Fruit fly (Drosophila melanogaster) whole organism, embryonic: ENCODE results near the gene CG43331.

ENCODE experiments used
- Atf6 ChIP-seq: fragments of 200-800 bp; sonication (Bioruptor generic); IDR thresholded peaks from 2 replicates; pipeline ENCODE4 v1.3.6; 2022; ENCODE audit warnings: missing biosample characterization, missing genetic modification characterization
- C15 ChIP-seq: fragments of 200-800 bp; sonication (Bioruptor generic); IDR thresholded peaks from 3 replicates; pipeline ENCODE4 v1.3.6; 2022; ENCODE audit warnings: missing biosample characterization, missing genetic modification characterization
- CG10274 ChIP-seq: fragments of 200-800 bp; sonication (Bioruptor generic); optimal IDR thresholded peaks from 3 replicates; lab custom pipeline; 2017; ENCODE audit warnings: missing biosample characterization, mild to moderate bottlenecking, missing genetic modification characterization
- CG10431 ChIP-seq: fragments of 200-800 bp; sonication (Bioruptor generic); optimal IDR thresholded peaks from 3 replicates; lab custom pipeline; 2018; ENCODE audit warnings: missing biosample characterization, mild to moderate bottlenecking, missing genetic modification characterization
- CG12155 ChIP-seq: fragments of 200-800 bp; sonication (Bioruptor generic); optimal IDR thresholded peaks from 3 replicates; lab custom pipeline; 2016; ENCODE audit warnings: missing biosample characterization, missing genetic modification characterization
- CG13775 ChIP-seq: fragments of 200-800 bp; sonication (Bioruptor generic); optimal IDR thresholded peaks from 3 replicates; lab custom pipeline; 2017; ENCODE audit warnings: missing biosample characterization, mild to moderate bottlenecking, missing genetic modification characterization
- CG15479 ChIP-seq: fragments of 200-800 bp; sonication (Bioruptor generic); optimal IDR thresholded peaks from 3 replicates; lab custom pipeline; 2019; ENCODE audit warnings: missing biosample characterization, mild to moderate bottlenecking, missing genetic modification characterization, moderate library complexity
- CG1603 ChIP-seq: fragments of 200-800 bp; sonication (Bioruptor generic); optimal IDR thresholded peaks from 2 replicates; lab custom pipeline; 2019; ENCODE audit warnings: missing biosample characterization, mild to moderate bottlenecking, missing genetic modification characterization, moderate library complexity
- CG16815 ChIP-seq: fragments of 200-800 bp; sonication (Bioruptor generic); optimal IDR thresholded peaks from 3 replicates; lab custom pipeline; 2017; ENCODE audit warnings: missing biosample characterization, mild to moderate bottlenecking, missing genetic modification characterization
- CG17359 ChIP-seq: fragments of 200-800 bp; sonication (Bioruptor generic); optimal IDR thresholded peaks from 3 replicates; lab custom pipeline; 2018; ENCODE audit warnings: missing biosample characterization, mild to moderate bottlenecking, missing genetic modification characterization, moderate library complexity
- CG1792 ChIP-seq: fragments of 200-800 bp; sonication (Bioruptor generic); optimal IDR thresholded peaks from 2 replicates; lab custom pipeline; 2016; ENCODE audit warnings: missing biosample characterization, missing genetic modification characterization
- CG2712 ChIP-seq: fragments of 200-800 bp; optimal IDR thresholded peaks from 3 replicates; lab custom pipeline; 2019; ENCODE audit warnings: missing biosample characterization, mild to moderate bottlenecking, missing genetic modification characterization, moderate library complexity
- CG30020 ChIP-seq: fragments of 200-800 bp; optimal IDR thresholded peaks from 2 replicates; lab custom pipeline; 2019; ENCODE audit warnings: missing biosample characterization, mild to moderate bottlenecking, missing genetic modification characterization, moderate library complexity
- CG3847 ChIP-seq: fragments of 200-800 bp; sonication (Bioruptor generic); IDR thresholded peaks from 2 replicates; pipeline ENCODE4 v1.3.6; 2022; ENCODE audit warnings: missing biosample characterization, missing genetic modification characterization
- CG4854 ChIP-seq: fragments of 200-800 bp; sonication (Bioruptor generic); optimal IDR thresholded peaks from 2 replicates; lab custom pipeline; 2016; ENCODE audit warnings: missing biosample characterization, missing genetic modification characterization, inconsistent platforms
- CG6272 ChIP-seq: fragments of 200-800 bp; sonication (Bioruptor generic); IDR thresholded peaks from 2 replicates; pipeline ENCODE4 v1.3.6; 2022; ENCODE audit warnings: missing biosample characterization, missing genetic modification characterization
- CG7271 ChIP-seq: fragments of 200-800 bp; sonication (Bioruptor generic); optimal IDR thresholded peaks from 2 replicates; lab custom pipeline; 2018; ENCODE audit warnings: missing biosample characterization, mild to moderate bottlenecking, missing genetic modification characterization, moderate library complexity
- CG7786 ChIP-seq: fragments of 200-800 bp; sonication (Bioruptor generic); optimal IDR thresholded peaks from 2 replicates; lab custom pipeline; 2016; ENCODE audit warnings: missing biosample characterization, missing genetic modification characterization
- CG7987 ChIP-seq: fragments of 200-800 bp; sonication (Bioruptor generic); optimal IDR thresholded peaks from 2 replicates; lab custom pipeline; 2018; ENCODE audit warnings: missing biosample characterization, mild to moderate bottlenecking, missing genetic modification characterization, moderate library complexity
- Dip2 ChIP-seq: fragments of 200-800 bp; sonication (Bioruptor generic); IDR thresholded peaks from 2 replicates; pipeline ENCODE4 v1.3.6; 2022; ENCODE audit warnings: missing biosample characterization, missing genetic modification characterization
- Ets97D ChIP-seq: fragments of 200-800 bp; sonication (Bioruptor generic); optimal IDR thresholded peaks from 3 replicates; lab custom pipeline; 2016; ENCODE audit warnings: missing biosample characterization, missing genetic modification characterization
- HmgZ ChIP-seq: fragments of 200-800 bp; sonication (Bioruptor generic); optimal IDR thresholded peaks from 2 replicates; lab custom pipeline; 2018; ENCODE audit warnings: missing biosample characterization, mild to moderate bottlenecking, missing genetic modification characterization
- Hr51 ChIP-seq, 2 experiments: fragments of 200-800 bp; sonication (Bioruptor generic); optimal IDR thresholded peaks; 2 replicates in 1 of 2; 3 replicates in 1 of 2; lab custom pipeline; 2016 to 2018; ENCODE audit warnings: missing biosample characterization in 2 of 2, missing genetic modification characterization in 2 of 2, mild to moderate bottlenecking in 1 of 2, moderate library complexity in 1 of 2
- Hr78 ChIP-seq, 2 experiments: fragments of 200-800 bp in 1 of 2; fragments of >200 bp in 1 of 2; sonication (Bioruptor generic) in 1 of 2; optimal IDR thresholded peaks; 2 replicates each; lab custom pipeline; 2017 to 2019; ENCODE audit warnings: missing biosample characterization in 2 of 2, missing genetic modification characterization in 2 of 2, mild to moderate bottlenecking in 1 of 2, moderate library complexity in 1 of 2
- MBD-R2 ChIP-seq: fragments of 200-800 bp; sonication (Bioruptor generic); IDR thresholded peaks from 2 replicates; pipeline ENCODE4 v1.3.6; 2022; ENCODE audit warnings: missing biosample characterization, missing genetic modification characterization
- NfI ChIP-seq: fragments of 200-800 bp; sonication (Bioruptor generic); optimal IDR thresholded peaks from 3 replicates; lab custom pipeline; 2018; ENCODE audit warnings: missing biosample characterization, mild to moderate bottlenecking, missing genetic modification characterization, moderate library complexity
- PHDP ChIP-seq: fragments of 200-800 bp; sonication (Bioruptor generic); optimal IDR thresholded peaks from 3 replicates; lab custom pipeline; 2018; ENCODE audit warnings: missing biosample characterization, mild to moderate bottlenecking, missing genetic modification characterization, moderate library complexity
- Ravus ChIP-seq: fragments of 200-800 bp; sonication (Bioruptor generic); IDR thresholded peaks from 2 replicates; pipeline ENCODE4 v1.3.6; 2022; ENCODE audit warnings: missing biosample characterization, missing genetic modification characterization
- Stat92E ChIP-seq, 3 experiments: fragments of >200 bp in 2 of 3; fragments of 200-800 bp in 1 of 3; sonication (Bioruptor generic) in 1 of 3; optimal IDR thresholded peaks; 2 replicates each; lab custom pipeline; 2017 to 2019; ENCODE audit warnings: missing biosample characterization in 3 of 3, missing genetic modification characterization in 3 of 3, mild to moderate bottlenecking in 1 of 3, moderate library complexity in 1 of 3
- Vsx1 ChIP-seq: fragments of 200-800 bp; sonication (Bioruptor generic); optimal IDR thresholded peaks from 2 replicates; lab custom pipeline; 2017; ENCODE audit warnings: missing biosample characterization, mild to moderate bottlenecking, missing genetic modification characterization, missing genetic modification reagents
- abd-A ChIP-seq: fragments of 200-800 bp; sonication (Bioruptor generic); optimal IDR thresholded peaks from 3 replicates; lab custom pipeline; 2019; ENCODE audit warnings: missing biosample characterization, mild to moderate bottlenecking, missing genetic modification characterization, moderate library complexity
- dm ChIP-seq: fragments of 200-800 bp; sonication (Bioruptor generic); optimal IDR thresholded peaks from 3 replicates; lab custom pipeline; 2016; ENCODE audit warnings: missing biosample characterization, missing genetic modification characterization
- emc ChIP-seq: fragments of 200-800 bp; sonication (Bioruptor generic); optimal IDR thresholded peaks from 2 replicates; lab custom pipeline; 2016; ENCODE audit warnings: missing biosample characterization, missing genetic modification characterization
- eve ChIP-seq, 2 experiments: fragments of >200 bp; optimal IDR thresholded peaks; 2 replicates each; lab custom pipeline; 2017; ENCODE audit warnings: missing biosample characterization in 2 of 2, missing genetic modification characterization in 2 of 2
- klu ChIP-seq: fragments of 200-800 bp; sonication (Bioruptor generic); IDR thresholded peaks from 2 replicates; pipeline ENCODE4 v1.3.6; 2022; ENCODE audit warnings: missing biosample characterization, missing genetic modification characterization
- lola ChIP-seq, 3 experiments: fragments of >200 bp in 2 of 3; fragments of 200-800 bp in 1 of 3; sonication (Bioruptor generic) in 1 of 3; optimal IDR thresholded peaks; 2 replicates each; lab custom pipeline; 2017 to 2019; ENCODE audit warnings: missing biosample characterization in 3 of 3, missing genetic modification characterization in 3 of 3, mild to moderate bottlenecking in 1 of 3, moderate library complexity in 1 of 3
- odd ChIP-seq: fragments of 200-800 bp; sonication (Bioruptor generic); optimal IDR thresholded peaks from 2 replicates; lab custom pipeline; 2017; ENCODE audit warnings: missing biosample characterization, mild to moderate bottlenecking, missing genetic modification characterization
- onecut ChIP-seq: fragments of 200-800 bp; sonication (Bioruptor generic); IDR thresholded peaks from 2 replicates; pipeline ENCODE4 v1.3.6; 2022; ENCODE audit warnings: missing biosample characterization, missing genetic modification characterization
- pan ChIP-seq, 4 experiments: fragments of >200 bp in 3 of 4; fragments of 200-800 bp in 1 of 4; sonication (Bioruptor generic) in 1 of 4; optimal IDR thresholded peaks in 3 of 4; IDR thresholded peaks in 1 of 4; 2 replicates each; pipeline versions ENCODE4 v1.3.6 to Lab custom; 2017 to 2022; ENCODE audit warnings: missing biosample characterization in 2 of 4, missing genetic modification characterization in 2 of 4, mixed read lengths in 1 of 4
- pho ChIP-seq: fragments of 200-800 bp; sonication (Bioruptor generic); optimal IDR thresholded peaks from 2 replicates; lab custom pipeline; 2016; ENCODE audit warnings: missing biosample characterization, missing genetic modification characterization
- pum ChIP-seq: fragments of 200-800 bp; sonication (Bioruptor generic); optimal IDR thresholded peaks from 2 replicates; lab custom pipeline; 2016; ENCODE audit warnings: missing biosample characterization, missing genetic modification characterization
- ranshi ChIP-seq: fragments of 200-800 bp; sonication (Bioruptor generic); IDR thresholded peaks from 2 replicates; pipeline ENCODE4 v1.3.6; 2022; ENCODE audit warnings: missing biosample characterization, missing genetic modification characterization
- sc ChIP-seq, 3 experiments: fragments of >200 bp in 2 of 3; fragments of 200-800 bp in 1 of 3; sonication (Bioruptor generic) in 1 of 3; optimal IDR thresholded peaks; 2 replicates in 2 of 3; 3 replicates in 1 of 3; lab custom pipeline; 2017; ENCODE audit warnings: mild to moderate bottlenecking in 1 of 3, missing biosample characterization in 1 of 3, missing genetic modification characterization in 1 of 3, missing genetic modification reagents in 1 of 3
- schlank ChIP-seq: fragments of 200-800 bp; sonication (Bioruptor generic); optimal IDR thresholded peaks from 2 replicates; lab custom pipeline; 2018; ENCODE audit warnings: missing biosample characterization, mild to moderate bottlenecking, missing genetic modification characterization
- tin ChIP-seq: fragments of 200-800 bp; sonication (Bioruptor generic); optimal IDR thresholded peaks from 3 replicates; lab custom pipeline; 2016; ENCODE audit warnings: missing biosample characterization, missing genetic modification characterization
- tio ChIP-seq: fragments of 200-800 bp; sonication (Bioruptor generic); optimal IDR thresholded peaks from 2 replicates; lab custom pipeline; 2017; ENCODE audit warnings: missing biosample characterization, missing genetic modification characterization, inconsistent platforms
- usp ChIP-seq: fragments of >200 bp; optimal IDR thresholded peaks from 2 replicates; lab custom pipeline; 2017; ENCODE audit warnings: missing biosample characterization, missing genetic modification characterization
- zfh2 ChIP-seq: fragments of 200-800 bp; sonication (Bioruptor generic); optimal IDR thresholded peaks from 2 replicates; lab custom pipeline; 2016; ENCODE audit warnings: missing biosample characterization, missing genetic modification characterization

CG43331 gene

DNA sequence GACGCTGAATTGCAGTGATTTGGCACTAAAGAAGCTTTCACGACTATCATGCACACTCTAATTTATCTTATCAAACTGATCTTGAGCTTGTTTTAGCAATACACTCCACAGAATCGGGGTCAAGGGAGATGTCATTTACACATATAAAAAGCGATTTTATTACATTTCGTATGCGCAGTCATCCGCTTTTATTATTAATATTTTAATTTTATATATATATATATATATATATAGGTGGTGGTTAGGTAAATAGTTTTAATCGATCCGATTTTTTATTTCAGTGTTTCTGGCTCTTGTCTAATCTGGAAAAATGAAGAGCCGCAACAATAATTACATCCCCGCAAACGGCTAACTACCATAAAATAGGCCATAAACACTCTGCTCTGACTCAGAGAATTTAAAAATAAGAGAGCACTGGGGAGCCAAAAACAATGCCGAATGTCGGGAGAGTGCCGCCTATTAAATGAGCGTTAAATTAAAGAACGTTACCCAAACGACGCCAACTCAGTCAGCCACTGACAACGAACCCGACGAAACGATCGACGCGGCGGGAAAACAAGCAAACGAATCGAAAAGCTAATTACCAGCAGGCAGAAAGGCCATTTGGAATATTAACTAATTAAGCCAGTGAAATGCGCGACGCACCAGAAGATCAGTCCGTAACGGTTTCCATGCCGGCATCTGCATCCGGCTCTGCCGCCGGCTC, 31.9 kb downstream of the CG43331 start (continued):
- TF ChIP-seq schlank (tag; lab: Kevin White, UChicago) (no peak), Hr78 (GFP tag; optimal IDR thresholded peaks at IDR 0.05; lab: Kevin White, UChicago) (no peak), Ets97D (GFP tag; lab: Kevin White, UChicago) (no peak), dm (no peak), CG17359 (tag; lab: Kevin White, UChicago) (no peak), tio (GFP tag; lab: Kevin White, UChicago) (no peak), pum (GFP tag; lab: Kevin White, UChicago) (no peak), Vsx1 (GFP tag; lab: Kevin White, UChicago) (peak; percentile 63), emc (GFP tag; lab: Kevin White, UChicago) (no peak), odd (GFP tag; lab: Kevin White, UChicago) (no peak), CG12155 (GFP tag; lab: Kevin White, UChicago) (no peak), CG7271 (no peak), tin (no peak), CG2712 (tag; lab: Kevin White, UChicago) (no peak), eve (GFP tag; optimal IDR thresholded peaks at IDR 0.05; lab: Kevin White, UChicago) (no peak), NfI (GFP tag; lab: Kevin White, UChicago) (peak; percentile 59), CG7786 (GFP tag; lab: Kevin White, UChicago) (no peak), pan (optimal IDR thresholded peaks at IDR 0.05; lab: Kevin White, UChicago) (no peak), pan (GFP tag; optimal IDR thresholded peaks at IDR 0.05 in 1 of 2, IDR thresholded peaks at IDR 0.05 in 1 of 2) (peak in 1 of 2 experiments; percentile 46), CG1792 (GFP tag; lab: Kevin White, UChicago) (no peak), CG7987 (no peak), CG4854 (GFP tag; lab: Kevin White, UChicago) (no peak), sc (optimal IDR thresholded peaks at IDR 0.05; lab: Kevin White, UChicago) (no peak), sc (GFP tag; optimal IDR thresholded peaks at IDR 0.05; lab: Kevin White, UChicago) (no peak), CG6272 (GFP tag; lab: Robert Waterston, UW) (peak; percentile 19; the same call in 1 of the 2 replicates), PHDP (tag; lab: Kevin White, UChicago) (peak; percentile 77), HmgZ (tag; lab: Kevin White, UChicago) (no peak), CG3847 (peak; percentile 49; the same call in 1 of the 2 replicates), CG15479 (GFP tag; lab: Kevin White, UChicago) (no peak), zfh2 (GFP tag; lab: Kevin White, UChicago) (peak; percentile 24), Hr51 (GFP tag; optimal IDR thresholded peaks at IDR 0.05; lab: Kevin White, UChicago) (peak in 1 of 2 experiments; percentile 67), Atf6 (GFP tag; lab: Robert Waterston, UW) (no peak), Dip2 (GFP tag; lab: Robert Waterston, UW) (no peak), lola (GFP tag; optimal IDR thresholded peaks at IDR 0.05; lab: Kevin White, UChicago) (no peak), CG10431 (GFP tag; lab: Kevin White, UChicago) (no peak), usp (GFP tag; lab: Kevin White, UChicago) (no peak), onecut (GFP tag; lab: Robert Waterston, UW) (no peak), pho (GFP tag; lab: Kevin White, UChicago) (no peak), C15 (GFP tag; lab: Robert Waterston, UW) (no peak), Stat92E (GFP tag; optimal IDR thresholded peaks at IDR 0.05; lab: Kevin White, UChicago) (no peak), CG10274 (GFP tag; lab: Kevin White, UChicago) (no peak), MBD-R2 (GFP tag; lab: Robert Waterston, UW) (0 out of 2 replicates have a peak, but pooled peaks have one; percentile 31), CG13775 (GFP tag; lab: Kevin White, UChicago) (peak; percentile 33), Ravus (GFP tag; lab: Robert Waterston, UW) (no peak; the same call in 1 of the 2 replicates), CG1603 (tag; lab: Kevin White, UChicago) (no peak), klu (GFP tag; lab: Robert Waterston, UW) (no peak), CG16815 (GFP tag; lab: Kevin White, UChicago) (no peak), abd-A (tag; lab: Kevin White, UChicago) (no peak), CG30020 (no peak), ranshi (GFP tag; lab: Robert Waterston, UW) (peak; percentile 58; the same call in 1 of the 2 replicates)
